Fruit fly (Drosophila melanogaster) whole organism, adult: Measurements from ENCODE around the gene pod1.

Source experiments
- CG11617 ChIP-seq: fragments of 200-800 bp; sonication (Bioruptor generic); optimal IDR thresholded peaks from 2 replicates; lab custom pipeline; 2017; ENCODE audit warnings: mild to moderate bottlenecking, missing biosample characterization, missing genetic modification reagents, missing genetic modification characterization
- CG12768 ChIP-seq: fragments of 200-800 bp; sonication (Bioruptor generic); optimal IDR thresholded peaks from 2 replicates; lab custom pipeline; 2017; ENCODE audit warnings: missing biosample characterization, missing genetic modification characterization, mild to moderate bottlenecking, moderate library complexity, missing genetic modification reagents
- CG14711 ChIP-seq: fragments of 200-800 bp; sonication (Bioruptor generic); optimal IDR thresholded peaks from 2 replicates; lab custom pipeline; 2018; ENCODE audit warnings: missing biosample characterization, mild to moderate bottlenecking, missing genetic modification characterization, moderate library complexity
- CG1620 ChIP-seq: fragments of 200-800 bp; sonication (Bioruptor generic); optimal IDR thresholded peaks from 2 replicates; lab custom pipeline; 2016; ENCODE audit warnings: missing biosample characterization, missing genetic modification characterization
- CG33017 ChIP-seq: fragments of 200-800 bp; sonication (Bioruptor generic); optimal IDR thresholded peaks from 2 replicates; lab custom pipeline; 2018; ENCODE audit warnings: missing biosample characterization, mild to moderate bottlenecking, missing genetic modification characterization, moderate library complexity
- CG5204 ChIP-seq: fragments of 200-800 bp; sonication (Bioruptor generic); optimal IDR thresholded peaks from 2 replicates; lab custom pipeline; 2016; ENCODE audit warnings: missing biosample characterization, missing genetic modification characterization
- CG7045 ChIP-seq: fragments of 200-800 bp; sonication (Bioruptor generic); optimal IDR thresholded peaks from 2 replicates; lab custom pipeline; 2017; ENCODE audit warnings: missing biosample characterization, mild to moderate bottlenecking, missing genetic modification characterization
- CG7101 ChIP-seq: fragments of 200-800 bp; sonication (Bioruptor generic); optimal IDR thresholded peaks from 2 replicates; lab custom pipeline; 2018; ENCODE audit warnings: missing biosample characterization, mild to moderate bottlenecking, missing genetic modification characterization, moderate library complexity
- Clk ChIP-seq: fragments of 200-800 bp; sonication (Bioruptor generic); optimal IDR thresholded peaks from 2 replicates; lab custom pipeline; 2017; ENCODE audit warnings: missing biosample characterization, missing genetic modification characterization
- Crg-1 ChIP-seq: fragments of 200-800 bp; sonication (Bioruptor generic); optimal IDR thresholded peaks from 2 replicates; lab custom pipeline; 2016; ENCODE audit warnings: missing biosample characterization, missing genetic modification characterization
- Hr96 ChIP-seq: fragments of 200-800 bp; sonication (Bioruptor generic); optimal IDR thresholded peaks from 2 replicates; lab custom pipeline; 2016; ENCODE audit warnings: missing biosample characterization, missing genetic modification characterization
- Mnt ChIP-seq: fragments of 200-800 bp; sonication (Bioruptor generic); optimal IDR thresholded peaks from 2 replicates; lab custom pipeline; 2016; ENCODE audit warnings: missing biosample characterization, mild to moderate bottlenecking, missing genetic modification characterization
- bab1 ChIP-seq: fragments of 200-800 bp; sonication (Bioruptor generic); optimal IDR thresholded peaks from 3 replicates; lab custom pipeline; 2019; ENCODE audit warnings: missing biosample characterization, mild to moderate bottlenecking, missing genetic modification characterization, moderate library complexity
- cic ChIP-seq: fragments of 200-800 bp; sonication (Bioruptor generic); optimal IDR thresholded peaks from 2 replicates; lab custom pipeline; 2017; ENCODE audit warnings: missing biosample characterization, mild to moderate bottlenecking, missing genetic modification characterization, moderate library complexity
- cnc ChIP-seq, 2 experiments: fragments of >200 bp; optimal IDR thresholded peaks; 2 replicates each; lab custom pipeline; 2017
- kay ChIP-seq: fragments of 200-800 bp; sonication (Bioruptor generic); peaks from one replicate; lab custom pipeline; 2016; ENCODE audit warnings: missing biosample characterization, missing genetic modification characterization, borderline replicate concordance
- ovo ChIP-seq: fragments of 200-800 bp; sonication (Bioruptor generic); optimal IDR thresholded peaks from 2 replicates; lab custom pipeline; 2016; ENCODE audit warnings: missing biosample characterization, missing genetic modification characterization
- pad ChIP-seq: fragments of 200-800 bp; sonication (Bioruptor generic); optimal IDR thresholded peaks from 3 replicates; lab custom pipeline; 2017; ENCODE audit warnings: missing biosample characterization, missing genetic modification characterization, mild to moderate bottlenecking, moderate library complexity, missing genetic modification reagents
- tj ChIP-seq: fragments of 200-800 bp; sonication (Bioruptor generic); optimal IDR thresholded peaks from 3 replicates; lab custom pipeline; 2017; ENCODE audit warnings: missing biosample characterization, mild to moderate bottlenecking, missing genetic modification characterization, moderate library complexity
- toe ChIP-seq: fragments of 200-800 bp; sonication (Bioruptor generic); optimal IDR thresholded peaks from 2 replicates; lab custom pipeline; 2016; ENCODE audit warnings: missing biosample characterization, missing genetic modification characterization

The pod1 gene

DNA sequence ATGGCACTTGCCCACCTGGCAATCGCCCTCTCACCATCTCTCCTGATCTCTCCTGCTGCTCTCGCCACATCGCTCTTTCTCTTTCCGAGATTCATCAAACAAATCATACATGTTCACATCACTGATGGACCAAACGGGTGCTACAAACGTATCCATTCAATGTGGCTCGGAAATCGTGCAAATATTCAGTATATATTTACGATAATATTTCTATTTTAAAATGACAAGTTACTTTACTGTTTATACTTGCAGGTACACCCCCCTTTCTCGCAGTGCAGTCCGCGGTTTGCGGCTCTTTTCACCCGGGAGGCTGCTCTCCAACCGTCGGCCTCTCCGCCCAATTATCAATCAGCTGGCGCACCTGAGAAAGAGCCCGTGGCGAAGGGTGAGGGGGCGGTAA, 12.0 kb upstream of the pod1 start:
- TF ChIP-seq CG33017 (tag; lab: Kevin White, UChicago) (peak; percentile 31), pad (GFP tag; lab: Kevin White, UChicago) (no peak), CG11617 (no peak), CG7045 (GFP tag; lab: Kevin White, UChicago) (peak; percentile 6), CG1620 (GFP tag; lab: Kevin White, UChicago) (no peak), CG14711 (tag; lab: Kevin White, UChicago) (peak; percentile 17), CG7101 (tag; lab: Kevin White, UChicago) (peak; percentile 53)

DNA sequence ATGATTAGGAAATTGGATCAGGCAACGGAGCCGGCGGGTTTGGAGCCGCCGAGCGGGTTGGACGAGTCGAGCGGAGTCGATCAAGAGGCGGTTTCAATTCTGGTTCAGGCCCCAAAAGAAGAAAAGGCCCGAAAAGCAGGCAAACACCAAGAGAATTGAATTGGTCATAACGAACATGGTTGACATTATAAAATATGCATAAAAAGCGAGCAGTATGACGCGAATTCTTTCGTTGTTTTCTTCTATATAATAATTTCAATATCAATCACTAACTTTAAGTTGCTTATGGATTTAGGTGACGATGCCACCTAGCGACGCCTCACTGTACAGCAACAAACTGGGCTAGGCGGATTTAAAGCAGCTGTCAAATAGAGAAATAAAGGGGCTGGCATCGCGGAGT, 10.6 kb upstream of the pod1 start:
- no peak for TF ChIP-seq pad (GFP tag; lab: Kevin White, UChicago)
- no peak for TF ChIP-seq CG12768 (GFP tag; lab: Kevin White, UChicago)
- no peak for TF ChIP-seq CG7101 (tag; lab: Kevin White, UChicago)
- no peak for TF ChIP-seq cnc (optimal IDR thresholded peaks at IDR 0.05; lab: Kevin White, UChicago)
- TF ChIP-seq CG7045 (GFP tag; lab: Kevin White, UChicago): no peak
- no peak for TF ChIP-seq CG11617
- TF ChIP-seq CG5204 (GFP tag; lab: Kevin White, UChicago): no peak
- no peak for TF ChIP-seq kay (GFP tag; lab: Kevin White, UChicago)
- no peak for TF ChIP-seq toe (GFP tag; lab: Kevin White, UChicago)
- TF ChIP-seq cic (GFP tag; lab: Kevin White, UChicago): no peak
- no peak for TF ChIP-seq bab1
- TF ChIP-seq ovo (GFP tag; lab: Kevin White, UChicago): no peak

DNA sequence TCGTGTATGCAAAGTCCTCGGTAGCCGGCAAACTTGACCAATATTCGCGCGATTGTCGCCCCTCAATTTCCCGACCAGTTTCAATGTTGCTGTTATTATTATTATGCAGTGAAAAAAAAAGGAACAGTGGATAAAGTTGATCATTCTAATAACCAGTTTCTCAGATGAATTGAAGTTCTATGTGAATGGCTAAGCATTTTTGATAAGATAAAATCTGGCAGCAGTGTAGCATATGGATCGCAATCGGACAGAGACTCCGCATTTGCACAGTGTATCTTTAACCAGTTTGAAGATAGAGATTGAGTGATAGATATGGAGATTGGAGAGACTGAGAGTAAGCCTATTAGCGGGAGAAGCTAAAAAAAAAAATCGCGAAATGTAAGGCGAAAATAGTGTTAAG, 10.1 kb upstream of the pod1 start:
- TF ChIP-seq ovo (GFP tag; lab: Kevin White, UChicago) (no peak), Crg-1 (GFP tag; lab: Kevin White, UChicago) (no peak), CG14711 (tag; lab: Kevin White, UChicago) (peak; percentile 34), pad (GFP tag; lab: Kevin White, UChicago) (peak; percentile 76), CG7045 (GFP tag; lab: Kevin White, UChicago) (no peak), Clk (GFP tag; lab: Kevin White, UChicago) (no peak), CG12768 (GFP tag; lab: Kevin White, UChicago) (no peak), cnc (optimal IDR thresholded peaks at IDR 0.05; lab: Kevin White, UChicago) (no peak), Mnt (GFP tag; lab: Kevin White, UChicago) (no peak), CG7101 (tag; lab: Kevin White, UChicago) (peak; percentile 1), CG11617 (no peak)

DNA sequence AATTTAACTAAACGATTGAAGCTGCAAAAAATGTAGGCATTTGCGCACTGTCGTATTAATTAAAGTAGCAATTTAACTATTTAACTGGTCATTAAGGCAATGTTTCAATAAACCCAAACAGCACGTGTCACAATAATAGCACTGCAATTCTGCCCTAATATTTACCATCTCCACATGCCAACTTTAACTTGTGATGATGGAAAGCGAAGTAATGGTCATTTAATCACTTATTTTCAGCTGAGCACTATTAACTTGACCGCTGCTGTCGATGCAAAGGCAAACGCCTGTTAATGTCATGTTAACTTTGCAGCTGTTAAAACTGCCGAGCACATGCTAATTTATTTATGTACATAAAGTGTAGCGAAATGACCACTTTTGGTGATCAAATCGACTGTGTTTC, 9.3 kb upstream of the pod1 start:
- no peak for TF ChIP-seq Mnt (GFP tag; lab: Kevin White, UChicago)
- no peak for TF ChIP-seq Clk (GFP tag; lab: Kevin White, UChicago)
- peak; percentile 71 for TF ChIP-seq CG7101 (tag; lab: Kevin White, UChicago)
- no peak for TF ChIP-seq CG11617
- TF ChIP-seq tj (GFP tag; lab: Kevin White, UChicago): no peak
- TF ChIP-seq cic (GFP tag; lab: Kevin White, UChicago): no peak
- no peak for TF ChIP-seq Hr96
- TF ChIP-seq CG12768 (GFP tag; lab: Kevin White, UChicago): no peak
- TF ChIP-seq bab1: peak; percentile 68
- TF ChIP-seq cnc (optimal IDR thresholded peaks at IDR 0.05; lab: Kevin White, UChicago): no peak
- no peak for TF ChIP-seq pad (GFP tag; lab: Kevin White, UChicago)
- no peak for TF ChIP-seq toe (GFP tag; lab: Kevin White, UChicago)
- TF ChIP-seq CG5204 (GFP tag; lab: Kevin White, UChicago): no peak
- TF ChIP-seq kay (GFP tag; lab: Kevin White, UChicago): no peak
- TF ChIP-seq CG1620 (GFP tag; lab: Kevin White, UChicago): no peak
- peak; percentile 68 for TF ChIP-seq CG33017 (tag; lab: Kevin White, UChicago)
- TF ChIP-seq CG14711 (tag; lab: Kevin White, UChicago): peak; percentile 68
- peak; percentile 50 for TF ChIP-seq CG7045 (GFP tag; lab: Kevin White, UChicago)
- no peak for TF ChIP-seq Crg-1 (GFP tag; lab: Kevin White, UChicago)
- TF ChIP-seq ovo (GFP tag; lab: Kevin White, UChicago): no peak

DNA sequence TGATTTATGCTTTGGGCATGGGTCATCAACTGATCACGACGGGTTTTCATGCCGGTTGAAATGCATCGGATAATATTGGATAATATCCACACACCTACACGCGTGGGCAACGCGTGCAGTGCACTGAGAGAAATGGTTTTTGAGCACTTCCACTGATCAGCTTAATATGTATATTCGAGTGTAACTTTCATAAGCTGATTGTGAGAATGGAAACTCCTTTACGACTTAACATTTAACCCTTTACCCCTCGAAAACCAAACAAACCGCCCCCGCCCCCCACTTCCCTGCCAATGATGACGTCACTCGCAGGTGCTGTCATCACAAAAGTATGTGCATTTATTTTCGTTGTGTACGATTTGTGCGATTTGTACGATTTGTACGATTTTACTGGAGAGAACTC, 8.7 kb upstream of the pod1 start:
- TF ChIP-seq cic (GFP tag; lab: Kevin White, UChicago): no peak
- TF ChIP-seq CG12768 (GFP tag; lab: Kevin White, UChicago): no peak
- TF ChIP-seq tj (GFP tag; lab: Kevin White, UChicago): no peak
- TF ChIP-seq Hr96: no peak

DNA sequence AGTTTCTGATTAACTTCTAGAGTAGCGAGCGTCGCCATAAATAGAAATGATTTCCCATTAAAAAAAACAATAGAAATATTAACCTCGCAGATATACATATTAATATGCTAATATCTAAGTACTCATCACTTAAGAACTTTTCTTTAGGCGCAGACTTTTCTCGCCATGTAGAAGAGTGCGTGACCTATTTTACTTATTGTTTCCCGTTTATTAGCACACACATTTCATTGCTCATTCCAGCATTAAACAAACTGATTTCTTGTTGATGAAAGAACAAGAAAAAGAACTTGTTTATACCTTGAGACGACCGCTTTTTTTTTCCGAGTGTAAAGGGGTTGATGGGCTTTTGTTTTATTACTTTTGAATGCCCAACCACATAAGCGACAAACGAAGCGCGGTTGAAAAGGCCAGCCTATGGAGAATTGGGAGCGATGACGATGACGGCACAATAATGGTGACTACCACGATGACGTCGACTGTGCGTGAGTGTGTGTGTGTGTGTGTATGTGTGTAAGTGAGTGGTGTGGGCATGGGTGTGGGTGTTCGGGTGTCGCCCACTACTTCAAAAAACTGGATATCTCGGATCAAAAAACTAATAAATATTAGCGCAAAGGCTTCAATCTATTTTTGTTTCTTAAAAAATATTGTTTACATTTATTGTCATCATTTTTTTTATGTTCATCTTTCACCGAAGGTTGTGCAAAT, 7.3 kb upstream of the pod1 start:
- peak; percentile 12 for TF ChIP-seq bab1
- TF ChIP-seq pad (GFP tag; lab: Kevin White, UChicago): no peak
- no peak for TF ChIP-seq CG14711 (tag; lab: Kevin White, UChicago)
- TF ChIP-seq CG7101 (tag; lab: Kevin White, UChicago): no peak
- no peak for TF ChIP-seq CG5204 (GFP tag; lab: Kevin White, UChicago)
- no peak for TF ChIP-seq CG12768 (GFP tag; lab: Kevin White, UChicago)
